Worm (Caenorhabditis elegans) whole organism, mixed stage, embryonic: Measurements from ENCODE around the gene lag-2.

ENCODE experiments used
- mab-5 ChIP-seq: fragments of 150-350 bp; optimal IDR thresholded peaks from 2 replicates; lab custom pipeline; 2014; ENCODE audit warnings: missing biosample characterization, missing genetic modification characterization
- nhr-12 ChIP-seq: fragments of 150-350 bp; optimal IDR thresholded peaks from 2 replicates; lab custom pipeline; 2014; ENCODE audit warnings: missing biosample characterization, missing genetic modification characterization
- unc-39 ChIP-seq: fragments of 150-350 bp; optimal IDR thresholded peaks from 2 replicates; lab custom pipeline; 2014; ENCODE audit warnings: missing biosample characterization, missing genetic modification characterization

DNA sequence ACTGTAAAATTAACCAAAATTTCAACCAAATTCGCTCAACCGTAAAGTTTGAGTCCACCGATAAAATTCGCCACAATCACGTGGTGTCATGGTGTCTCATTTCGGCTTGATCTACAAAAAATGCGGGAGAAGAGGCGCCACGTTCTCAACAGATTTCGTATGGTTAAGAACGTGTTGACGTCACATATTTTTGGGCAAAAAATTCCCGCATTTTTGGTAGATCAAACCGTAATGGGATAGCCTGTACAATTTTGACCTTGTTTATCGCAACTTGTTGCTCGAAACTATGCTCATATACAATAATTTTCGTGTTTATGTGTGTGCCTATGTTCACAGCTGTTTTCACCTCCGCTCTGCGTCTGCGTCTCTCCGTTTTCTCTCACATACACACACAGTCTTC, 20.8 kb downstream of the lag-2 start:
- TF ChIP-seq nhr-12 (tag; lab: Kevin White, UChicago) (no peak), mab-5 (tag; lab: Kevin White, UChicago) (no peak), unc-39 (no peak)
